Fruit fly (Drosophila melanogaster) whole organism, embryonic: ENCODE data around the gene CG18281.

Experiments used
- Atf-2 ChIP-seq: fragments of 200-800 bp; sonication (Bioruptor generic); optimal IDR thresholded peaks from 2 replicates; lab custom pipeline; 2016; ENCODE audit warnings: missing biosample characterization, missing genetic modification characterization
- CG10274 ChIP-seq: fragments of 200-800 bp; sonication (Bioruptor generic); optimal IDR thresholded peaks from 3 replicates; lab custom pipeline; 2017; ENCODE audit warnings: missing biosample characterization, mild to moderate bottlenecking, missing genetic modification characterization
- CG10979 ChIP-seq: fragments of 200-800 bp; sonication (Bioruptor generic); optimal IDR thresholded peaks from 2 replicates; lab custom pipeline; 2018; ENCODE audit warnings: missing biosample characterization, mild to moderate bottlenecking, missing genetic modification characterization, moderate library complexity
- CG12071 ChIP-seq: fragments of 200-800 bp; sonication (Bioruptor generic); optimal IDR thresholded peaks from 3 replicates; lab custom pipeline; 2018; ENCODE audit warnings: missing biosample characterization, mild to moderate bottlenecking, missing genetic modification characterization
- CG12659 ChIP-seq: fragments of 200-800 bp; sonication (Bioruptor generic); optimal IDR thresholded peaks from 3 replicates; lab custom pipeline; 2017; ENCODE audit warnings: mild to moderate bottlenecking, missing biosample characterization, missing genetic modification reagents, missing genetic modification characterization
- CG14014 ChIP-seq: fragments of 200-800 bp; sonication (Bioruptor generic); IDR thresholded peaks from 2 replicates; pipeline ENCODE4 v1.3.6; 2022; ENCODE audit warnings: missing biosample characterization, missing genetic modification characterization
- CG14050 ChIP-seq: fragments of 200-800 bp; sonication (Bioruptor generic); IDR thresholded peaks from 3 replicates; pipeline ENCODE4 v1.3.6; 2022; ENCODE audit warnings: missing biosample characterization, missing genetic modification characterization
- CG14710 ChIP-seq: fragments of 200-800 bp; sonication (Bioruptor generic); optimal IDR thresholded peaks from 3 replicates; lab custom pipeline; 2019; ENCODE audit warnings: missing biosample characterization, mild to moderate bottlenecking, missing genetic modification characterization, moderate library complexity
- CG15011 ChIP-seq: fragments of 200-800 bp; sonication (Bioruptor generic); optimal IDR thresholded peaks from 3 replicates; lab custom pipeline; 2018; ENCODE audit warnings: missing biosample characterization, mild to moderate bottlenecking, missing genetic modification characterization
- CG15696 ChIP-seq: fragments of 200-800 bp; sonication (Bioruptor generic); optimal IDR thresholded peaks from 2 replicates; lab custom pipeline; 2019; ENCODE audit warnings: missing biosample characterization, mild to moderate bottlenecking, missing genetic modification characterization, moderate library complexity
- CG16779 ChIP-seq: fragments of 200-800 bp; sonication (Bioruptor generic); IDR thresholded peaks from 2 replicates; pipeline ENCODE4 v1.3.6; 2022; ENCODE audit warnings: missing biosample characterization, missing genetic modification characterization
- CG18599 ChIP-seq: fragments of 200-800 bp; sonication (Bioruptor generic); optimal IDR thresholded peaks from 3 replicates; lab custom pipeline; 2017; ENCODE audit warnings: missing biosample characterization, missing genetic modification characterization, mild to moderate bottlenecking, moderate library complexity, missing genetic modification reagents
- CG2129 ChIP-seq: fragments of 200-800 bp; sonication (Bioruptor generic); IDR thresholded peaks from 2 replicates; pipeline ENCODE4 v1.3.6; 2022; ENCODE audit warnings: missing biosample characterization, missing genetic modification characterization; ENCODE audit not compliant: partially characterized antibody
- CG2202 ChIP-seq: fragments of 200-800 bp; sonication (Bioruptor generic); optimal IDR thresholded peaks from 2 replicates; lab custom pipeline; 2018; ENCODE audit warnings: missing biosample characterization, mild to moderate bottlenecking, missing genetic modification characterization
- CG3407 ChIP-seq: fragments of 200-800 bp; sonication (Bioruptor generic); optimal IDR thresholded peaks from 2 replicates; lab custom pipeline; 2018; ENCODE audit warnings: missing biosample characterization, mild to moderate bottlenecking, missing genetic modification characterization
- CG7745 ChIP-seq: fragments of 200-800 bp; sonication (Bioruptor generic); optimal IDR thresholded peaks from 2 replicates; lab custom pipeline; 2018; ENCODE audit warnings: missing biosample characterization, mild to moderate bottlenecking, missing genetic modification characterization, moderate library complexity
- CG7963 ChIP-seq: fragments of 200-800 bp; sonication (Bioruptor generic); IDR thresholded peaks from 3 replicates; pipeline ENCODE4 v1.3.6; 2022; ENCODE audit warnings: missing biosample characterization, missing genetic modification characterization; ENCODE audit not compliant: partially characterized antibody
- CHES-1-like ChIP-seq: fragments of 200-800 bp; sonication (Bioruptor generic); optimal IDR thresholded peaks from 2 replicates; lab custom pipeline; 2016; ENCODE audit warnings: missing biosample characterization, missing genetic modification characterization
- Chrac-16 ChIP-seq: fragments of 200-800 bp; sonication (Bioruptor generic); optimal IDR thresholded peaks from 3 replicates; lab custom pipeline; 2016; ENCODE audit warnings: missing biosample characterization, missing genetic modification characterization
- Dbx ChIP-seq: fragments of 200-800 bp; sonication (Bioruptor generic); IDR thresholded peaks from 3 replicates; pipeline ENCODE4 v1.3.6; 2022; ENCODE audit warnings: missing biosample characterization, missing genetic modification characterization
- ERR ChIP-seq: fragments of 200-800 bp; sonication (Bioruptor generic); optimal IDR thresholded peaks from 2 replicates; lab custom pipeline; 2016; ENCODE audit warnings: missing biosample characterization, missing genetic modification characterization
- Hand ChIP-seq: fragments of 200-800 bp; sonication (Bioruptor generic); optimal IDR thresholded peaks from 2 replicates; lab custom pipeline; 2017; ENCODE audit warnings: mild to moderate bottlenecking, missing biosample characterization, missing genetic modification reagents, missing genetic modification characterization
- Hmx ChIP-seq: fragments of 200-800 bp; sonication (Bioruptor generic); optimal IDR thresholded peaks from 2 replicates; lab custom pipeline; 2016; ENCODE audit warnings: missing biosample characterization, missing genetic modification characterization
- Hr39 ChIP-seq: fragments of >200 bp; optimal IDR thresholded peaks from 2 replicates; lab custom pipeline; 2017
- Hr78 ChIP-seq, 2 experiments: fragments of 200-800 bp in 1 of 2; fragments of >200 bp in 1 of 2; sonication (Bioruptor generic) in 1 of 2; optimal IDR thresholded peaks; 2 replicates each; lab custom pipeline; 2017 to 2019; ENCODE audit warnings: missing biosample characterization in 2 of 2, missing genetic modification characterization in 2 of 2, mild to moderate bottlenecking in 1 of 2, moderate library complexity in 1 of 2
- Mes4 ChIP-seq: fragments of 200-800 bp; sonication (Bioruptor generic); optimal IDR thresholded peaks from 2 replicates; lab custom pipeline; 2016; ENCODE audit warnings: missing biosample characterization, missing genetic modification characterization
- Nf-YA ChIP-seq: fragments of 200-800 bp; sonication (Bioruptor generic); IDR thresholded peaks from 2 replicates; pipeline ENCODE4 v1.3.6; 2022; ENCODE audit warnings: missing biosample characterization, missing genetic modification characterization
- Pdp1 ChIP-seq, 2 experiments: fragments of 200-800 bp; sonication (Bioruptor generic); optimal IDR thresholded peaks; 3 replicates each; lab custom pipeline; 2016; ENCODE audit warnings: missing biosample characterization in 2 of 2, missing genetic modification characterization in 2 of 2, mild to moderate bottlenecking in 1 of 2, moderate library complexity in 1 of 2
- Poxn ChIP-seq: fragments of 200-800 bp; sonication (Bioruptor generic); IDR thresholded peaks from 2 replicates; pipeline ENCODE4 v1.3.6; 2022; ENCODE audit warnings: missing biosample characterization, missing genetic modification characterization
- Rx ChIP-seq: fragments of 200-800 bp; sonication (Bioruptor generic); IDR thresholded peaks from 2 replicates; pipeline ENCODE4 v1.3.6; 2022; ENCODE audit warnings: missing biosample characterization, missing genetic modification characterization
- Spps ChIP-seq: fragments of 200-800 bp; sonication (Bioruptor generic); optimal IDR thresholded peaks from 2 replicates; lab custom pipeline; 2018; ENCODE audit warnings: missing biosample characterization, mild to moderate bottlenecking, missing genetic modification characterization
- Taf1 ChIP-seq: fragments of 200-800 bp; sonication (Bioruptor generic); IDR thresholded peaks from 2 replicates; pipeline ENCODE4 v1.3.6; 2022; ENCODE audit warnings: missing biosample characterization, missing genetic modification characterization
- Usf ChIP-seq: fragments of 200-800 bp; sonication (Bioruptor generic); optimal IDR thresholded peaks from 2 replicates; lab custom pipeline; 2017; ENCODE audit warnings: missing genotype, missing biosample characterization, missing genetic modification characterization
- Xrp1 ChIP-seq: fragments of 200-800 bp; sonication (Bioruptor generic); IDR thresholded peaks from 2 replicates; pipeline ENCODE4 v1.3.6; 2022; ENCODE audit warnings: missing biosample characterization, missing genetic modification characterization
- abd-A ChIP-seq: fragments of 200-800 bp; sonication (Bioruptor generic); optimal IDR thresholded peaks from 3 replicates; lab custom pipeline; 2019; ENCODE audit warnings: missing biosample characterization, mild to moderate bottlenecking, missing genetic modification characterization, moderate library complexity
- amos ChIP-seq: fragments of 200-800 bp; sonication (Bioruptor generic); IDR thresholded peaks from 2 replicates; pipeline ENCODE4 v1.3.6; 2022; ENCODE audit warnings: missing biosample characterization, missing genetic modification characterization; ENCODE audit not compliant: partially characterized antibody
- bbx ChIP-seq: fragments of 200-800 bp; sonication (Bioruptor generic); IDR thresholded peaks from 2 replicates; pipeline ENCODE4 v1.3.6; 2022; ENCODE audit warnings: missing biosample characterization, missing genetic modification characterization; ENCODE audit not compliant: partially characterized antibody
- bsh ChIP-seq, 2 experiments: fragments of 200-800 bp; sonication (Bioruptor generic); optimal IDR thresholded peaks; 2 replicates each; lab custom pipeline; 2017 to 2018; ENCODE audit warnings: mild to moderate bottlenecking in 2 of 2, missing biosample characterization in 2 of 2, missing genetic modification characterization in 2 of 2, moderate library complexity in 1 of 2
- chif ChIP-seq, 2 experiments: fragments of 200-800 bp; sonication (Bioruptor generic); optimal IDR thresholded peaks; 3 replicates each; lab custom pipeline; 2016; ENCODE audit warnings: missing biosample characterization in 2 of 2, missing genetic modification characterization in 2 of 2
- cwo ChIP-seq: fragments of 200-800 bp; sonication (Bioruptor generic); optimal IDR thresholded peaks from 3 replicates; lab custom pipeline; 2017; ENCODE audit warnings: missing biosample characterization, missing genetic modification characterization, mild to moderate bottlenecking, moderate library complexity, missing genetic modification reagents
- dm ChIP-seq: fragments of 200-800 bp; sonication (Bioruptor generic); optimal IDR thresholded peaks from 3 replicates; lab custom pipeline; 2016; ENCODE audit warnings: missing biosample characterization, missing genetic modification characterization
- en ChIP-seq: fragments of 200-800 bp; sonication (Bioruptor generic); optimal IDR thresholded peaks from 2 replicates; lab custom pipeline; 2016; ENCODE audit warnings: missing biosample characterization, missing genetic modification characterization
- hb ChIP-seq: fragments of 200-800 bp; sonication (Bioruptor generic); IDR thresholded peaks from 3 replicates; pipeline ENCODE4 v1.3.6; 2022; ENCODE audit warnings: missing biosample characterization, missing genetic modification characterization; ENCODE audit not compliant: partially characterized antibody
- ind ChIP-seq: fragments of 200-800 bp; sonication (Bioruptor generic); optimal IDR thresholded peaks from 3 replicates; lab custom pipeline; 2016; ENCODE audit warnings: missing biosample characterization, missing genetic modification characterization
- lmd ChIP-seq: fragments of 200-800 bp; sonication (Bioruptor generic); IDR thresholded peaks from 2 replicates; pipeline ENCODE4 v1.3.6; 2022; ENCODE audit warnings: missing biosample characterization, missing genetic modification characterization
- nmo ChIP-seq: fragments of 200-800 bp; sonication (Bioruptor generic); optimal IDR thresholded peaks from 2 replicates; lab custom pipeline; 2018; ENCODE audit warnings: missing biosample characterization, mild to moderate bottlenecking, missing genetic modification characterization, moderate library complexity
- onecut ChIP-seq: fragments of 200-800 bp; sonication (Bioruptor generic); IDR thresholded peaks from 2 replicates; pipeline ENCODE4 v1.3.6; 2022; ENCODE audit warnings: missing biosample characterization, missing genetic modification characterization
- row ChIP-seq: fragments of 200-800 bp; sonication (Bioruptor generic); IDR thresholded peaks from 3 replicates; pipeline ENCODE4 v1.3.6; 2022; ENCODE audit warnings: missing biosample characterization, missing genetic modification characterization
- sens ChIP-seq: fragments of 200-800 bp; sonication (Bioruptor generic); peaks from one replicate; lab custom pipeline; 2016; ENCODE audit warnings: missing biosample characterization, missing genetic modification characterization
- stc ChIP-seq: fragments of 200-800 bp; sonication (Bioruptor generic); IDR thresholded peaks from 2 replicates; pipeline ENCODE4 v1.3.6; 2022; ENCODE audit warnings: missing biosample characterization, missing genetic modification characterization
- twi ChIP-seq: fragments of 200-800 bp; optimal IDR thresholded peaks from 2 replicates; lab custom pipeline; 2019; ENCODE audit warnings: missing biosample characterization, mild to moderate bottlenecking, missing genetic modification characterization, moderate library complexity

The CG18281 gene

dm6 chr3L:20507552-20507951, 7.9 kb downstream of the CG18281 start (continued):
- no peak for TF ChIP-seq CG14014
- peak; percentile 9 for TF ChIP-seq sens (GFP tag; lab: Kevin White, UChicago)
- 0 out of 2 replicates have a peak, but pooled peaks have one; percentile 6 for TF ChIP-seq Rx (GFP tag; lab: Robert Waterston, UW)
- TF ChIP-seq CG2202 (tag; lab: Kevin White, UChicago): peak; percentile 26
- no peak for TF ChIP-seq twi
- TF ChIP-seq CG14050 (GFP tag; lab: Robert Waterston, UW): no peak
- no peak for TF ChIP-seq Nf-YA (GFP tag; lab: Robert Waterston, UW)
- TF ChIP-seq Poxn (GFP tag; lab: Robert Waterston, UW): no peak
- TF ChIP-seq amos (GFP tag; lab: Robert Waterston, UW): no peak
- no peak for TF ChIP-seq Mes4
- TF ChIP-seq bsh (GFP tag; optimal IDR thresholded peaks at IDR 0.05; lab: Kevin White, UChicago): peak in 1 of 2 experiments; percentile 17
- TF ChIP-seq CG16779 (GFP tag; lab: Robert Waterston, UW): no peak
- TF ChIP-seq Xrp1: peak; percentile 56; the same call in 1 of the 2 replicates
- TF ChIP-seq CG10979 (tag; lab: Kevin White, UChicago): peak; percentile 8
- no peak for TF ChIP-seq Hr39
- TF ChIP-seq CG15696 (tag; lab: Kevin White, UChicago): peak; percentile 38
- TF ChIP-seq chif (GFP tag; optimal IDR thresholded peaks at IDR 0.05; lab: Kevin White, UChicago): no peak
- peak; percentile 10 for TF ChIP-seq CG14710 (tag; lab: Kevin White, UChicago)
- no peak for TF ChIP-seq bbx (GFP tag; lab: Robert Waterston, UW)
- no peak for TF ChIP-seq lmd (GFP tag; lab: Robert Waterston, UW)
- TF ChIP-seq CG12659 (GFP tag; lab: Kevin White, UChicago): no peak
- no peak for TF ChIP-seq Usf
- no peak for TF ChIP-seq Atf-2 (GFP tag; lab: Kevin White, UChicago)
- TF ChIP-seq CHES-1-like (GFP tag; lab: Kevin White, UChicago): no peak
- TF ChIP-seq Dbx (GFP tag; lab: Robert Waterston, UW): 0 out of 3 replicates have a peak, but pooled peaks have one; percentile 40
- TF ChIP-seq ERR (GFP tag; lab: Kevin White, UChicago): no peak
- TF ChIP-seq CG12071 (GFP tag; lab: Kevin White, UChicago): no peak
- TF ChIP-seq row (GFP tag; lab: Robert Waterston, UW): no peak
- TF ChIP-seq onecut (GFP tag; lab: Robert Waterston, UW): peak; percentile 3; the same call in 1 of the 2 replicates
- peak; percentile 38 for TF ChIP-seq CG3407 (GFP tag; lab: Kevin White, UChicago)
- TF ChIP-seq Pdp1 (GFP tag; optimal IDR thresholded peaks at IDR 0.05; lab: Kevin White, UChicago): peak in 1 of 2 experiments; percentile 94
- TF ChIP-seq Hand (GFP tag; lab: Kevin White, UChicago): no peak
- TF ChIP-seq cwo (GFP tag; lab: Kevin White, UChicago): no peak
- no peak for TF ChIP-seq CG18599 (GFP tag; lab: Kevin White, UChicago)
- no peak for TF ChIP-seq abd-A (tag; lab: Kevin White, UChicago)
- 0 out of 2 replicates have a peak, but pooled peaks have one; percentile 42 for TF ChIP-seq stc (GFP tag; lab: Robert Waterston, UW)
- TF ChIP-seq CG7745: peak; percentile 37
- TF ChIP-seq Hmx (GFP tag; lab: Kevin White, UChicago): no peak
- no peak for TF ChIP-seq CG2129 (GFP tag; lab: Robert Waterston, UW)
- TF ChIP-seq ind (GFP tag; lab: Kevin White, UChicago): no peak
- TF ChIP-seq CG10274 (GFP tag; lab: Kevin White, UChicago): no peak
- TF ChIP-seq CG7963 (GFP tag; lab: Robert Waterston, UW): no peak
- no peak for TF ChIP-seq Hr78 (GFP tag; optimal IDR thresholded peaks at IDR 0.05; lab: Kevin White, UChicago)
- TF ChIP-seq Chrac-16: no peak
- no peak for TF ChIP-seq nmo (GFP tag; lab: Kevin White, UChicago)
- no peak for TF ChIP-seq en (GFP tag; lab: Kevin White, UChicago)
- TF ChIP-seq Taf1: no peak
- no peak for TF ChIP-seq dm (GFP tag; lab: Kevin White, UChicago)
- TF ChIP-seq hb (GFP tag; lab: Robert Waterston, UW): no peak
- peak; percentile 33 for TF ChIP-seq Spps (tag; lab: Kevin White, UChicago)
- no peak for TF ChIP-seq CG15011 (GFP tag; lab: Kevin White, UChicago)
